Fruit fly (Drosophila melanogaster): Measurements from ENCODE around the gene Eig71Eb.
A peak's percentile ranks its signal among the peaks of the same experiment; 100 is the strongest.

dm6 chr3L:15695195-15695594 is 45.5 kb downstream of the Eig71Eb start:
- TF ChIP-seq eg (GFP tag; IDR thresholded peaks at IDR 0.05) = no peak
- peak; percentile 9 for TF ChIP-seq Blimp-1 (GFP tag; optimal IDR thresholded peaks at IDR 0.05)
- no peak for TF ChIP-seq esn (GFP tag; optimal IDR thresholded peaks at IDR 0.05)
- no peak for TF ChIP-seq fd59A (GFP tag; optimal IDR thresholded peaks at IDR 0.05)
- TF ChIP-seq Gug (GFP tag; IDR thresholded peaks at IDR 0.05) = no peak
- no peak for TF ChIP-seq Hr4 (GFP tag; optimal IDR thresholded peaks at IDR 0.05)
